Worm (Caenorhabditis elegans) whole organism, L4 larva: ENCODE measurements around the gene spp-7.

ENCODE experiments used
- D1046.2 ChIP-seq: fragments of 200-800 bp; sonication (Bioruptor generic); IDR thresholded peaks from 2 replicates; pipeline ENCODE4 v1.3.6; 2022; ENCODE audit warnings: missing genetic modification characterization, missing compliant biosample characterization
- F26F4.8 ChIP-seq: fragments of 200-800 bp; sonication (Bioruptor generic); conservative IDR thresholded peaks from 2 replicates; pipeline ENCODE4 v1.3.6; 2022; ENCODE audit warnings: missing genetic modification characterization, missing compliant biosample characterization
- F44E2.7 ChIP-seq: fragments of 200-800 bp; sonication (Bioruptor generic); IDR thresholded peaks from 2 replicates; pipeline ENCODE4 v2.1.2; 2022; ENCODE audit warnings: missing genetic modification characterization, missing compliant biosample characterization
- Y105C5A.15 ChIP-seq: fragments of 200-800 bp; sonication (Bioruptor generic); IDR thresholded peaks from 2 replicates; pipeline ENCODE4 v1.3.6; 2022; ENCODE audit warnings: missing genetic modification characterization, missing compliant biosample characterization
- ZK546.5 ChIP-seq, 2 experiments: sonication (generic microtip); optimal IDR thresholded peaks; 2 replicates each; lab custom pipeline; 2017; ENCODE audit warnings: missing biosample characterization in 2 of 2, missing genetic modification characterization in 2 of 2
- aha-1 ChIP-seq: fragments of 150-350 bp; peaks from one replicate; lab custom pipeline; 2014; ENCODE audit warnings: missing biosample characterization, missing genetic modification characterization
- aly-2 ChIP-seq: sonication (generic microtip); optimal IDR thresholded peaks from 2 replicates; lab custom pipeline; 2018; ENCODE audit warnings: missing biosample characterization, missing genetic modification characterization
- ceh-44 ChIP-seq: fragments of 200-800 bp; sonication (Bioruptor generic); IDR thresholded peaks from 2 replicates; pipeline ENCODE4 v1.3.6; 2022; ENCODE audit warnings: missing genetic modification reagents, missing genetic modification characterization, missing compliant biosample characterization
- ceh-62 ChIP-seq: sonication (generic microtip); optimal IDR thresholded peaks from 2 replicates; lab custom pipeline; 2017; ENCODE audit warnings: missing biosample characterization, missing genetic modification characterization
- ces-1 ChIP-seq: fragments of 150-350 bp; sonication (generic microtip); optimal IDR thresholded peaks from 4 replicates; lab custom pipeline; 2014; ENCODE audit warnings: missing biosample characterization, missing genetic modification reagents, missing genetic modification characterization
- cey-2 ChIP-seq: sonication (generic microtip); optimal IDR thresholded peaks from 3 replicates; lab custom pipeline; 2017; ENCODE audit warnings: missing genetic modification characterization, mild to moderate bottlenecking, missing compliant biosample characterization, antibody characterized with exemption, borderline replicate concordance; ENCODE audit not compliant: insufficient read depth
- daf-19 ChIP-seq: fragments of 200-800 bp; sonication (Bioruptor generic); conservative IDR thresholded peaks from 2 replicates; pipeline ENCODE4 v1.3.6; 2022; ENCODE audit warnings: missing genetic modification characterization, missing compliant biosample characterization
- daf-8 ChIP-seq: fragments of 200-800 bp; sonication (Bioruptor generic); IDR thresholded peaks from 2 replicates; pipeline ENCODE4 v1.3.6; 2022; ENCODE audit warnings: missing genetic modification characterization, missing compliant biosample characterization
- dmd-8 ChIP-seq: fragments of 200-800 bp; sonication (Bioruptor generic); IDR thresholded peaks from 2 replicates; pipeline ENCODE4 v1.3.6; 2022; ENCODE audit warnings: missing genetic modification characterization, missing compliant biosample characterization
- dmd-9 ChIP-seq: fragments of 200-800 bp; sonication (Bioruptor generic); IDR thresholded peaks from 2 replicates; pipeline ENCODE4 v1.3.6; 2022; ENCODE audit warnings: missing genetic modification reagents, missing genetic modification characterization, missing compliant biosample characterization
- dpl-1 ChIP-seq: fragments of 150-350 bp; optimal IDR thresholded peaks from 2 replicates; lab custom pipeline; 2014; ENCODE audit warnings: missing biosample characterization, missing genetic modification reagents, missing genetic modification characterization
- dve-1 ChIP-seq: sonication (generic microtip); optimal IDR thresholded peaks from 2 replicates; lab custom pipeline; 2017; ENCODE audit warnings: antibody characterized with exemption, mild to moderate bottlenecking, missing genetic modification characterization, missing compliant biosample characterization; ENCODE audit not compliant: insufficient read depth
- fkh-10 ChIP-seq: fragments of 150-350 bp; optimal IDR thresholded peaks from 2 replicates; lab custom pipeline; 2014; ENCODE audit warnings: missing biosample characterization, missing genetic modification reagents, missing genetic modification characterization
- fos-1 ChIP-seq: fragments of 150-350 bp; optimal IDR thresholded peaks from 2 replicates; lab custom pipeline; 2014; ENCODE audit warnings: missing biosample characterization, missing genetic modification characterization
- hlh-11 ChIP-seq: fragments of 200-800 bp; sonication (Bioruptor generic); optimal IDR thresholded peaks from 2 replicates; lab custom pipeline; 2018; ENCODE audit warnings: mild to moderate bottlenecking, missing genetic modification characterization, missing compliant biosample characterization
- hmg-1.1 ChIP-seq: fragments of 200-800 bp; sonication (Bioruptor generic); IDR thresholded peaks from 2 replicates; pipeline ENCODE4 v1.3.6; 2022; ENCODE audit warnings: missing genetic modification reagents, missing genetic modification characterization, missing compliant biosample characterization
- jun-1 ChIP-seq: fragments of 150-350 bp; optimal IDR thresholded peaks from 2 replicates; lab custom pipeline; 2014; ENCODE audit warnings: missing biosample characterization, missing genetic modification reagents, missing genetic modification characterization
- lim-7 ChIP-seq: fragments of 200-800 bp; sonication (Bioruptor generic); IDR thresholded peaks from 2 replicates; pipeline ENCODE4 v1.3.6; 2022; ENCODE audit warnings: missing genetic modification characterization, missing compliant biosample characterization
- lin-13 ChIP-seq: fragments of 150-350 bp; optimal IDR thresholded peaks from 2 replicates; lab custom pipeline; 2014; ENCODE audit warnings: missing biosample characterization, missing genetic modification reagents, missing genetic modification characterization
- lin-38 ChIP-seq: fragments of 200-800 bp; sonication (Bioruptor generic); IDR thresholded peaks from 2 replicates; pipeline ENCODE4 v1.3.6; 2022; ENCODE audit warnings: missing genetic modification reagents, missing genetic modification characterization, missing compliant biosample characterization
- lin-39 ChIP-seq: fragments of 150-350 bp; optimal IDR thresholded peaks from 2 replicates; lab custom pipeline; 2014; ENCODE audit warnings: missing biosample characterization, missing genetic modification reagents, missing genetic modification characterization
- lir-3 ChIP-seq: sonication (generic microtip); optimal IDR thresholded peaks from 2 replicates; lab custom pipeline; 2016; ENCODE audit warnings: mild to moderate bottlenecking, missing genetic modification characterization, missing compliant biosample characterization
- lsy-2 ChIP-seq, 2 experiments: fragments of 150-350 bp in 1 of 2; sonication (generic microtip) in 1 of 2; optimal IDR thresholded peaks; 2 replicates each; lab custom pipeline; 2014 to 2017; ENCODE audit warnings: missing biosample characterization in 2 of 2, missing genetic modification characterization in 2 of 2
- madf-9 ChIP-seq: fragments of 200-800 bp; sonication (Bioruptor generic); conservative IDR thresholded peaks from 2 replicates; pipeline ENCODE4 v1.3.6; 2022; ENCODE audit warnings: missing genetic modification reagents, missing genetic modification characterization, missing compliant biosample characterization
- mdt-29 ChIP-seq: fragments of 200-800 bp; sonication (Bioruptor generic); IDR thresholded peaks from 2 replicates; pipeline ENCODE4 v1.3.6; 2022; ENCODE audit warnings: missing genetic modification reagents, missing genetic modification characterization, missing compliant biosample characterization
- mep-1 ChIP-seq: fragments of 150-350 bp; sonication (generic microtip); optimal IDR thresholded peaks from 3 replicates; lab custom pipeline; 2014; ENCODE audit warnings: missing biosample characterization, missing genetic modification characterization
- mxl-2 ChIP-seq: fragments of 200-800 bp; sonication (Bioruptor generic); conservative IDR thresholded peaks from 2 replicates; pipeline ENCODE4 v1.3.6; 2022; ENCODE audit warnings: missing genetic modification reagents, missing genetic modification characterization, missing compliant biosample characterization
- mxl-3 ChIP-seq: fragments of 200-800 bp; sonication (Bioruptor generic); optimal IDR thresholded peaks from 2 replicates; lab custom pipeline; 2018; ENCODE audit warnings: mild to moderate bottlenecking, missing genetic modification characterization, missing compliant biosample characterization
- nhr-237 ChIP-seq: sonication (generic microtip); optimal IDR thresholded peaks from 2 replicates; lab custom pipeline; 2017; ENCODE audit warnings: missing biosample characterization, missing genetic modification characterization
- nhr-25 ChIP-seq: sonication (generic microtip); optimal IDR thresholded peaks from 2 replicates; lab custom pipeline; 2017; ENCODE audit warnings: missing genetic modification characterization, mild to moderate bottlenecking, missing compliant biosample characterization, antibody characterized with exemption, moderate library complexity, borderline replicate concordance; ENCODE audit not compliant: insufficient read depth
- nhr-28 ChIP-seq: fragments of 150-350 bp; optimal IDR thresholded peaks from 2 replicates; lab custom pipeline; 2014; ENCODE audit warnings: missing biosample characterization, missing genetic modification characterization
- nhr-41 ChIP-seq: fragments of 200-800 bp; sonication (Bioruptor generic); IDR thresholded peaks from 2 replicates; pipeline ENCODE4 v1.3.6; 2022; ENCODE audit warnings: missing genetic modification reagents, missing genetic modification characterization, missing compliant biosample characterization
- nhr-6 ChIP-seq: fragments of 150-350 bp; optimal IDR thresholded peaks from 2 replicates; lab custom pipeline; 2014; ENCODE audit warnings: missing biosample characterization, missing genetic modification characterization
- nhr-77 ChIP-seq: fragments of 150-350 bp; optimal IDR thresholded peaks from 2 replicates; lab custom pipeline; 2014; ENCODE audit warnings: missing biosample characterization, missing genetic modification characterization
- php-3 ChIP-seq: fragments of 200-800 bp; sonication (Bioruptor generic); IDR thresholded peaks from 2 replicates; pipeline ENCODE4 v1.3.6; 2022; ENCODE audit warnings: missing genetic modification reagents, missing genetic modification characterization, missing compliant biosample characterization
- pqm-1 ChIP-seq: sonication (generic microtip); optimal IDR thresholded peaks from 2 replicates; lab custom pipeline; 2017; ENCODE audit warnings: missing biosample characterization, missing genetic modification characterization
- sdz-12 ChIP-seq: fragments of 200-800 bp; sonication (Bioruptor generic); optimal IDR thresholded peaks from 2 replicates; lab custom pipeline; 2018; ENCODE audit warnings: mild to moderate bottlenecking, missing genetic modification characterization, missing compliant biosample characterization
- set-16 ChIP-seq: fragments of 200-800 bp; sonication (Bioruptor generic); IDR thresholded peaks from 2 replicates; pipeline ENCODE4 v1.3.6; 2022; ENCODE audit warnings: missing genetic modification reagents, missing genetic modification characterization, missing compliant biosample characterization
- skn-1 ChIP-seq: fragments of 150-350 bp; optimal IDR thresholded peaks from 2 replicates; lab custom pipeline; 2014; ENCODE audit warnings: missing biosample characterization, missing genetic modification characterization
- snpc-1.2 ChIP-seq: fragments of 200-800 bp; sonication (Bioruptor generic); IDR thresholded peaks from 2 replicates; pipeline ENCODE4 v1.3.6; 2022; ENCODE audit warnings: missing genetic modification reagents, missing genetic modification characterization, missing compliant biosample characterization
- snpc-4 ChIP-seq: fragments of 150-350 bp; optimal IDR thresholded peaks from 2 replicates; lab custom pipeline; 2014; ENCODE audit warnings: missing biosample characterization, missing genetic modification characterization
- spr-1 ChIP-seq: sonication (generic microtip); optimal IDR thresholded peaks from 2 replicates; lab custom pipeline; 2016; ENCODE audit warnings: mild to moderate bottlenecking, missing genetic modification characterization, missing compliant biosample characterization
- tag-97 ChIP-seq: fragments of 200-800 bp; sonication (Bioruptor generic); IDR thresholded peaks from 2 replicates; pipeline ENCODE4 v1.3.6; 2022; ENCODE audit warnings: missing genetic modification characterization, missing compliant biosample characterization
- unc-130 ChIP-seq: sonication (generic microtip); optimal IDR thresholded peaks from 2 replicates; lab custom pipeline; 2016; ENCODE audit warnings: missing genetic modification reagents, missing genetic modification characterization, missing compliant biosample characterization
- unc-39 ChIP-seq: sonication (generic microtip); optimal IDR thresholded peaks from 2 replicates; lab custom pipeline; 2017; ENCODE audit warnings: missing biosample characterization, missing genetic modification characterization
- zfp-2 ChIP-seq: sonication (generic microtip); optimal IDR thresholded peaks from 2 replicates; lab custom pipeline; 2016; ENCODE audit warnings: mild to moderate bottlenecking, missing genetic modification characterization, missing compliant biosample characterization
- zip-2 ChIP-seq: fragments of 150-350 bp; optimal IDR thresholded peaks from 2 replicates; lab custom pipeline; 2014; ENCODE audit warnings: missing biosample characterization, missing genetic modification characterization
- ztf-11 ChIP-seq: fragments of 150-350 bp; optimal IDR thresholded peaks from 2 replicates; lab custom pipeline; 2014; ENCODE audit warnings: missing biosample characterization, missing genetic modification characterization

The spp-7 gene

ce11 chrIV:5364135-5364609, 51.4 kb downstream of the spp-7 start, which contains the start of the genes hda-6 and F41H10.4 (continued):
- no peak for TF ChIP-seq aly-2 (tag; lab: Kevin White, UChicago)
- no peak for TF ChIP-seq daf-8 (GFP tag; lab: Robert Waterston, UW)
- TF ChIP-seq D1046.2 (GFP tag; lab: Robert Waterston, UW), result no peak
- TF ChIP-seq nhr-237, result no peak
- no peak for TF ChIP-seq ceh-44 (GFP tag; lab: Robert Waterston, UW)
- no peak for TF ChIP-seq hmg-1.1 (GFP tag; lab: Robert Waterston, UW)
- peak; percentile 79 for TF ChIP-seq lin-38 (GFP tag; lab: Robert Waterston, UW)
- TF ChIP-seq spr-1 (tag; lab: Kevin White, UChicago), result peak; percentile 18
- TF ChIP-seq fos-1 (tag; lab: Kevin White, UChicago), result no peak
- TF ChIP-seq cey-2, result no peak
- peak; percentile 77 for TF ChIP-seq mep-1 (tag; lab: Kevin White, UChicago)
- no peak for TF ChIP-seq zip-2 (tag; lab: Kevin White, UChicago)
- no peak for TF ChIP-seq mdt-29 (GFP tag; lab: Robert Waterston, UW)
- no peak for TF ChIP-seq mxl-2 (GFP tag; lab: Robert Waterston, UW)
- peak; percentile 69 for TF ChIP-seq dve-1 (tag; lab: Kevin White, UChicago)
- no peak for TF ChIP-seq ZK546.5 (tag; optimal IDR thresholded peaks at IDR 0.05; lab: Kevin White, UChicago)
- peak; percentile 67; the same call in 1 of the 2 replicates for TF ChIP-seq snpc-1.2 (GFP tag; lab: Robert Waterston, UW)
- no peak for TF ChIP-seq set-16 (GFP tag; lab: Robert Waterston, UW)
- TF ChIP-seq php-3 (GFP tag; lab: Robert Waterston, UW), result no peak
- TF ChIP-seq fkh-10 (GFP tag; lab: Kevin White, UChicago), result no peak
- peak; percentile 85 for TF ChIP-seq unc-130 (GFP tag; lab: Kevin White, UChicago)
- no peak for TF ChIP-seq nhr-41 (GFP tag; lab: Robert Waterston, UW)
- peak; percentile 66 for TF ChIP-seq nhr-6
- TF ChIP-seq nhr-28, result peak; percentile 20
- no peak for TF ChIP-seq skn-1 (tag; lab: Kevin White, UChicago)
- no peak for TF ChIP-seq F44E2.7 (GFP tag; lab: Robert Waterston, UW)
- TF ChIP-seq ceh-62 (tag; lab: Kevin White, UChicago), result no peak
- TF ChIP-seq ces-1 (GFP tag; lab: Kevin White, UChicago), result no peak
- TF ChIP-seq hlh-11 (tag; lab: Kevin White, UChicago), result peak; percentile 72
- no peak for TF ChIP-seq lim-7
- no peak for TF ChIP-seq ztf-11 (tag; lab: Kevin White, UChicago)
- no peak for TF ChIP-seq Y105C5A.15 (GFP tag; lab: Robert Waterston, UW)
- 0 out of 2 replicates have a peak, but pooled peaks have one; percentile 38 for TF ChIP-seq madf-9 (GFP tag; lab: Robert Waterston, UW)
- no peak for TF ChIP-seq tag-97 (GFP tag; lab: Robert Waterston, UW)
- TF ChIP-seq lsy-2 (tag; optimal IDR thresholded peaks at IDR 0.05; lab: Kevin White, UChicago), result peak in 1 of 2 experiments; percentile 91
- TF ChIP-seq lin-13 (GFP tag; lab: Kevin White, UChicago), result peak; percentile 14
- TF ChIP-seq nhr-77 (tag; lab: Kevin White, UChicago), result no peak
- no peak for TF ChIP-seq sdz-12 (GFP tag; lab: Kevin White, UChicago)
- no peak for TF ChIP-seq snpc-4 (tag; lab: Kevin White, UChicago)
- peak; percentile 73; the same call in 1 of the 2 replicates for TF ChIP-seq dmd-9
- no peak for TF ChIP-seq lin-39 (tag; lab: Kevin White, UChicago)
- no peak for TF ChIP-seq nhr-25 (tag; lab: Kevin White, UChicago)
- no peak for TF ChIP-seq jun-1 (tag; lab: Kevin White, UChicago)
- TF ChIP-seq dpl-1, result peak; percentile 89
- no peak for TF ChIP-seq daf-19 (GFP tag; lab: Robert Waterston, UW)
- TF ChIP-seq dmd-8 (GFP tag; lab: Robert Waterston, UW), result no peak
- no peak for TF ChIP-seq F26F4.8 (GFP tag; lab: Robert Waterston, UW)
- peak; percentile 68 for TF ChIP-seq mxl-3 (GFP tag; lab: Kevin White, UChicago)
- TF ChIP-seq zfp-2, result no peak
- no peak for TF ChIP-seq unc-39 (tag; lab: Kevin White, UChicago)
- TF ChIP-seq aha-1, result peak; percentile 22
- TF ChIP-seq pqm-1, result no peak
- no peak for TF ChIP-seq lir-3
